Worm (Caenorhabditis elegans) whole organism, midembryonic: Measurements from ENCODE around the gene srpa-72.

Source experiments
- cog-1 ChIP-seq: sonication (generic microtip); optimal IDR thresholded peaks from 2 replicates; lab custom pipeline; 2016; ENCODE audit warnings: missing genetic modification characterization, missing compliant biosample characterization
- flt-1 ChIP-seq: fragments of 200-800 bp; sonication (Bioruptor generic); IDR thresholded peaks from 2 replicates; pipeline ENCODE4 v1.3.6; 2022; ENCODE audit warnings: missing genetic modification characterization, missing compliant biosample characterization
- tab-1 ChIP-seq: fragments of 200-800 bp; sonication (Bioruptor generic); IDR thresholded peaks from 2 replicates; pipeline ENCODE4 v1.3.6; 2022; ENCODE audit warnings: missing genetic modification characterization, missing compliant biosample characterization
- ztf-23 ChIP-seq: fragments of 200-800 bp; sonication (Bioruptor generic); IDR thresholded peaks from 2 replicates; pipeline ENCODE4 v1.3.6; 2022; ENCODE audit warnings: missing genetic modification reagents, missing genetic modification characterization, missing compliant biosample characterization

DNA sequence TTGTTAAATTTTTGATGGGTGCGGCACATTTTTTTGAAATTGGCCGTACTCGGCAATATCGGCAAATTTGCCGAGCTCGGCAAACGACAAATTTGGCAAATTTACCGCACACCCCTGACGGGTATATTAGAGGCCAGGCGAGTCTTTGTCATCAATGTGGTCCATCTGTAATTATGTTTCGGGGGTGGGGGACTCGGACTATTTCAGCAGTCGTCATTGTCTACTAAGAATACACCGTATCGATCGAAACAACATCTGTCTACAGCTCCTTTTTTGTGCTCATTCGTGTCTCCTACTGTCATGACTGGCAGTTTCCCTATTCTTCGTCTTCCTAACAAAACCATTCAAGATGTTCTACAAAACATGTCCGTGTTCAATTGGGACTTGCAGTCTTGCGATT lies 20.9 kb upstream of the srpa-72 start, which contains the start of gene F08D12.15:
- TF ChIP-seq flt-1 (GFP tag; lab: Robert Waterston, UW), result no peak
- TF ChIP-seq tab-1, result no peak
- TF ChIP-seq ztf-23 (GFP tag; lab: Robert Waterston, UW), result no peak
- TF ChIP-seq cog-1 (tag; lab: Kevin White, UChicago), result no peak
